Worm (Caenorhabditis elegans): Measurements from ENCODE around the gene F36H9.7.

DNA sequence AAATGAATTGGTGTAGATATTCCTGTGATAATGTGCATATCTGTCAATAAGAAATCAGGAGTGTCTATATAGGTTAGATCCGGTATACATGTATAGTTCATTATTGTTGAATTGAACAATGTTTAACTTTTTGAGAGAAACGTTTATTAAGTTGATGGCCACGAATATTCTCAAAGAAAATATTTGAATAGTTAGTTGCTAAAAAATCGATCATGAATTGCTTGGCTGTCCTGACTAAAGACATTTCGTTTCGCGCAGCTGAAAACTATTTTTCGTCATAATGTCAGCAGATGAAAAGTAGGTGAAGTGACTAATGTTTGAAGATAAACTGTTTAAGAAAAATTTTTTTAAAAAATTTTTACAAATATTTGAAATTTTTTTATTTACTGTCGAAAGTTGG lies 23.3 kb downstream of the F36H9.7 start, which contains the start of gene srh-199:
- TF ChIP-seq snpc-4 (tag; optimal IDR thresholded peaks at IDR 0.05) = no peak
- TF ChIP-seq unc-62 (GFP tag; optimal IDR thresholded peaks at IDR 0.05) = no peak
- no peak for TF ChIP-seq unc-39 (tag; optimal IDR thresholded peaks at IDR 0.05)
- TF ChIP-seq nhr-28 (tag; optimal IDR thresholded peaks at IDR 0.05) = no peak
- no peak for TF ChIP-seq lsy-2 (tag; optimal IDR thresholded peaks at IDR 0.05)
- TF ChIP-seq nhr-12 (tag; optimal IDR thresholded peaks at IDR 0.05) = no peak
- no peak for TF ChIP-seq elt-3 (tag; optimal IDR thresholded peaks at IDR 0.05)
- no peak for TF ChIP-seq elt-1 (tag; optimal IDR thresholded peaks at IDR 0.05; ENCODE audit: borderline replicate concordance, insufficient read depth)
- TF ChIP-seq nhr-76 (tag; optimal IDR thresholded peaks at IDR 0.05) = no peak
